Fruit fly (Drosophila melanogaster) whole organism, embryonic: Measurements from ENCODE around the gene Top3beta.
A peak's percentile ranks its signal among the peaks of the same experiment; 100 is the strongest.

Source experiments
- Awh ChIP-seq: fragments of 200-800 bp; sonication (Bioruptor generic); IDR thresholded peaks from 2 replicates; pipeline ENCODE4, ENCODE4 v1.3.6; 2022; ENCODE audit warnings: missing biosample characterization, missing genetic modification characterization
- CG11696 ChIP-seq: fragments of 200-800 bp; sonication (Bioruptor generic); IDR thresholded peaks from 2 replicates; pipeline ENCODE4 v1.3.6; 2022; ENCODE audit warnings: missing biosample characterization, missing genetic modification characterization
- CG13296 ChIP-seq: fragments of 200-800 bp; sonication (Bioruptor generic); optimal IDR thresholded peaks from 3 replicates; lab custom pipeline; 2018; ENCODE audit warnings: missing biosample characterization, mild to moderate bottlenecking, missing genetic modification characterization
- CG14014 ChIP-seq: fragments of 200-800 bp; sonication (Bioruptor generic); IDR thresholded peaks from 2 replicates; pipeline ENCODE4 v1.3.6; 2022; ENCODE audit warnings: missing biosample characterization, missing genetic modification characterization
- CG14441 ChIP-seq: fragments of 200-800 bp; sonication (Bioruptor generic); IDR thresholded peaks from 2 replicates; pipeline ENCODE4 v1.3.6; 2022; ENCODE audit warnings: missing biosample characterization, missing genetic modification characterization
- CG15514 ChIP-seq: fragments of 200-800 bp; sonication (Bioruptor generic); optimal IDR thresholded peaks from 3 replicates; lab custom pipeline; 2017; ENCODE audit warnings: missing biosample characterization, missing genetic modification characterization, mild to moderate bottlenecking, moderate library complexity, missing genetic modification reagents
- CG2875 ChIP-seq: fragments of 200-800 bp; sonication (Bioruptor generic); optimal IDR thresholded peaks from 2 replicates; lab custom pipeline; 2017; ENCODE audit warnings: missing biosample characterization, mild to moderate bottlenecking, missing genetic modification characterization, missing genetic modification reagents
- CG32532 ChIP-seq: fragments of 200-800 bp; sonication (Bioruptor generic); IDR thresholded peaks from 2 replicates; pipeline ENCODE4 v1.3.6; 2022; ENCODE audit warnings: missing biosample characterization, missing genetic modification characterization
- CG42726 ChIP-seq: fragments of 200-800 bp; sonication (Bioruptor generic); IDR thresholded peaks from 2 replicates; pipeline ENCODE4 v1.3.6; 2022; ENCODE audit warnings: missing biosample characterization, missing genetic modification characterization; ENCODE audit not compliant: partially characterized antibody
- CG4820 ChIP-seq: fragments of 200-800 bp; sonication (Bioruptor generic); optimal IDR thresholded peaks from 3 replicates; lab custom pipeline; 2016; ENCODE audit warnings: missing biosample characterization, missing genetic modification characterization
- CG6175 ChIP-seq: fragments of 200-800 bp; sonication (Bioruptor generic); IDR thresholded peaks from 3 replicates; pipeline ENCODE4 v1.3.6; 2022; ENCODE audit warnings: missing biosample characterization, missing genetic modification characterization
- CG6254 ChIP-seq: fragments of 200-800 bp; sonication (Bioruptor generic); optimal IDR thresholded peaks from 3 replicates; lab custom pipeline; 2017; ENCODE audit warnings: mild to moderate bottlenecking, missing biosample characterization, missing genetic modification reagents, missing genetic modification characterization
- CG7928 ChIP-seq: fragments of 200-800 bp; sonication (Bioruptor generic); optimal IDR thresholded peaks from 2 replicates; lab custom pipeline; 2017; ENCODE audit warnings: missing biosample characterization, mild to moderate bottlenecking, missing genetic modification characterization
- CG8290 ChIP-seq, 3 experiments: fragments of 200-800 bp; sonication (Bioruptor generic); optimal IDR thresholded peaks; 2 replicates each; lab custom pipeline; 2016 to 2019; ENCODE audit warnings: missing biosample characterization in 3 of 3, missing genetic modification characterization in 3 of 3, mild to moderate bottlenecking in 2 of 3, moderate library complexity in 1 of 3
- ERR ChIP-seq: fragments of 200-800 bp; sonication (Bioruptor generic); optimal IDR thresholded peaks from 2 replicates; lab custom pipeline; 2016; ENCODE audit warnings: missing biosample characterization, missing genetic modification characterization
- Gsc ChIP-seq: fragments of 200-800 bp; sonication (Bioruptor generic); IDR thresholded peaks from 2 replicates; pipeline ENCODE4 v1.3.6; 2022; ENCODE audit warnings: missing biosample characterization, missing genetic modification characterization
- HLH3B ChIP-seq: fragments of 200-800 bp; sonication (Bioruptor generic); IDR thresholded peaks from 2 replicates; pipeline ENCODE4 v1.3.6; 2022; ENCODE audit warnings: missing biosample characterization, missing genetic modification characterization
- Jarid2 ChIP-seq: fragments of 200-800 bp; sonication (Bioruptor generic); optimal IDR thresholded peaks from 3 replicates; lab custom pipeline; 2017; ENCODE audit warnings: mild to moderate bottlenecking, missing biosample characterization, missing genetic modification reagents, missing genetic modification characterization
- Lhr ChIP-seq: fragments of 200-800 bp; sonication (Bioruptor generic); optimal IDR thresholded peaks from 3 replicates; lab custom pipeline; 2017; ENCODE audit warnings: mild to moderate bottlenecking, missing biosample characterization, missing genetic modification reagents, missing genetic modification characterization
- Mes4 ChIP-seq: fragments of 200-800 bp; sonication (Bioruptor generic); optimal IDR thresholded peaks from 2 replicates; lab custom pipeline; 2016; ENCODE audit warnings: missing biosample characterization, missing genetic modification characterization
- NK7.1 ChIP-seq: fragments of 200-800 bp; sonication (Bioruptor generic); optimal IDR thresholded peaks from 3 replicates; lab custom pipeline; 2016; ENCODE audit warnings: missing biosample characterization, missing genetic modification characterization
- Sox102F ChIP-seq: fragments of 200-800 bp; sonication (Bioruptor generic); optimal IDR thresholded peaks from 2 replicates; lab custom pipeline; 2018; ENCODE audit warnings: missing biosample characterization, mild to moderate bottlenecking, missing genetic modification characterization, moderate library complexity
- Sry-δ ChIP-seq: fragments of 200-800 bp; sonication (Bioruptor generic); optimal IDR thresholded peaks from 2 replicates; lab custom pipeline; 2016; ENCODE audit warnings: missing biosample characterization, missing genetic modification characterization
- Taf1 ChIP-seq: fragments of 200-800 bp; sonication (Bioruptor generic); IDR thresholded peaks from 2 replicates; pipeline ENCODE4 v1.3.6; 2022; ENCODE audit warnings: missing biosample characterization, missing genetic modification characterization
- Vsx1 ChIP-seq: fragments of 200-800 bp; sonication (Bioruptor generic); optimal IDR thresholded peaks from 2 replicates; lab custom pipeline; 2017; ENCODE audit warnings: missing biosample characterization, mild to moderate bottlenecking, missing genetic modification characterization, missing genetic modification reagents
- amos ChIP-seq: fragments of 200-800 bp; sonication (Bioruptor generic); IDR thresholded peaks from 2 replicates; pipeline ENCODE4 v1.3.6; 2022; ENCODE audit warnings: missing biosample characterization, missing genetic modification characterization; ENCODE audit not compliant: partially characterized antibody
- cg ChIP-seq: fragments of 200-800 bp; sonication (Bioruptor generic); optimal IDR thresholded peaks from 3 replicates; lab custom pipeline; 2019; ENCODE audit warnings: missing biosample characterization, mild to moderate bottlenecking, missing genetic modification characterization, moderate library complexity
- corto ChIP-seq: fragments of 200-800 bp; sonication (Bioruptor generic); optimal IDR thresholded peaks from 2 replicates; lab custom pipeline; 2016; ENCODE audit warnings: missing biosample characterization, mild to moderate bottlenecking, missing genetic modification characterization, moderate library complexity
- crc ChIP-seq: fragments of 200-800 bp; sonication (Bioruptor generic); optimal IDR thresholded peaks from 2 replicates; lab custom pipeline; 2016; ENCODE audit warnings: missing biosample characterization, missing genetic modification characterization
- exex ChIP-seq: fragments of 200-800 bp; sonication (Bioruptor generic); optimal IDR thresholded peaks from 4 replicates; lab custom pipeline; 2018; ENCODE audit warnings: missing biosample characterization, mild to moderate bottlenecking, missing genetic modification characterization, moderate library complexity
- gsb ChIP-seq: fragments of 200-800 bp; sonication (Bioruptor generic); IDR thresholded peaks from 2 replicates; pipeline ENCODE4 v1.3.6; 2022; ENCODE audit warnings: missing biosample characterization, missing genetic modification characterization
- kah ChIP-seq: fragments of 200-800 bp; sonication (Bioruptor generic); optimal IDR thresholded peaks from 2 replicates; lab custom pipeline; 2018; ENCODE audit warnings: missing biosample characterization, mild to moderate bottlenecking, missing genetic modification characterization
- lov ChIP-seq, 2 experiments: fragments of 200-800 bp in 1 of 2; fragments of >200 bp in 1 of 2; sonication (Bioruptor generic) in 1 of 2; IDR thresholded peaks in 1 of 2; optimal IDR thresholded peaks in 1 of 2; 2 replicates in 1 of 2; 3 replicates in 1 of 2; pipeline versions ENCODE4 v1.3.6 to Lab custom; 2017 to 2022; ENCODE audit warnings: missing biosample characterization in 1 of 2, missing genetic modification characterization in 1 of 2
- otp ChIP-seq: fragments of 200-800 bp; sonication (Bioruptor generic); IDR thresholded peaks from 3 replicates; pipeline ENCODE4, ENCODE4 v1.3.6; 2022; ENCODE audit warnings: missing biosample characterization, missing genetic modification characterization
- pb ChIP-seq: fragments of 200-800 bp; sonication (Bioruptor generic); optimal IDR thresholded peaks from 3 replicates; lab custom pipeline; 2016; ENCODE audit warnings: missing biosample characterization, missing genetic modification characterization
- prd ChIP-seq, 3 experiments: fragments of >200 bp in 2 of 3; fragments of 200-800 bp in 1 of 3; sonication (Bioruptor generic) in 1 of 3; optimal IDR thresholded peaks in 2 of 3; IDR thresholded peaks in 1 of 3; 2 replicates in 2 of 3; 3 replicates in 1 of 3; pipeline versions ENCODE4 v1.3.6 to Lab custom; 2017 to 2022; ENCODE audit warnings: missing biosample characterization in 1 of 3, missing genetic modification characterization in 1 of 3
- toy ChIP-seq: fragments of 200-800 bp; sonication (Bioruptor generic); IDR thresholded peaks from 2 replicates; pipeline ENCODE4 v1.3.6; 2022; ENCODE audit warnings: missing biosample characterization, missing genetic modification characterization
- trem ChIP-seq: fragments of 200-800 bp; optimal IDR thresholded peaks from 3 replicates; lab custom pipeline; 2019; ENCODE audit warnings: missing biosample characterization, mild to moderate bottlenecking, missing genetic modification characterization, moderate library complexity
- trh ChIP-seq: fragments of 200-800 bp; sonication (Bioruptor generic); optimal IDR thresholded peaks from 2 replicates; lab custom pipeline; 2016; ENCODE audit warnings: missing biosample characterization, missing genetic modification characterization

Top3beta gene

DNA sequence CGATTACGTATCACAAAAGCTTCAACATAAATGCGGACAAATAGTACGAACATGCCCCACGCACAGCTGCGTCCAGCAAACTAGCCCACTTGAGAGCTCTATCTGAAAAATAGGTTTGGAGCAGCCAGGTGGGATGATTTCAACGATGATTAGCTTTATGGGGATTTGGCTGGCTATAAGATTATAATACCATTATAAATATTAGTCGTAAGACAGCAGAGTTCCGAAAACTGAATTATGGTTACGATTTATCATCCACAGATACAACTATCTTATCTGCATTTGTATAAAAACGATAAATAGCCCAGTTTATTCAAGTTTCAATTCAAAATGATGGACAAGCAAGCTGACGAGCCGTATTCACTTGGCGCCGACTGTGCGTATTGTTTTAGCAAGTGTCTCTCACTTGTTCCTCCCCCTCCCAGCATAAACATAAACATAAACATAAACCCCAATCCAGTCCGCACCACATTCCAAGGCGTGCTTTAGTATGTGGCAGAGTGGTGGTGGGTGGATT lies 24.1 kb downstream of the Top3beta start (continued):
- TF ChIP-seq trh (no peak), kah (GFP tag; lab: Kevin White, UChicago) (peak; percentile 42), amos (no peak), Taf1 (GFP tag; lab: Robert Waterston, UW) (no peak), toy (GFP tag; lab: Robert Waterston, UW) (0 out of 2 replicates have a peak, but pooled peaks have one; percentile 6), Gsc (GFP tag; lab: Robert Waterston, UW) (no peak), corto (GFP tag; lab: Kevin White, UChicago) (no peak), cg (GFP tag; lab: Kevin White, UChicago) (no peak), lov (optimal IDR thresholded peaks at IDR 0.05; lab: Kevin White, UChicago) (no peak), lov (GFP tag; IDR thresholded peaks at IDR 0.05; lab: Robert Waterston, UW) (no peak), Sox102F (GFP tag; lab: Kevin White, UChicago) (peak; percentile 76), CG13296 (peak; percentile 87), HLH3B (GFP tag; lab: Robert Waterston, UW) (peak; percentile 55), trem (peak; percentile 22), gsb (GFP tag; lab: Robert Waterston, UW) (peak; percentile 65), CG32532 (peak; percentile 71), Jarid2 (peak; percentile 68), CG14014 (GFP tag; lab: Robert Waterston, UW) (peak; percentile 62), Awh (GFP tag; lab: Robert Waterston, UW) (0 out of 2 replicates have a peak, but pooled peaks have one; percentile 9), CG11696 (GFP tag; lab: Robert Waterston, UW) (peak; percentile 86), CG4820 (GFP tag; lab: Kevin White, UChicago) (peak; percentile 60), Lhr (GFP tag; lab: Kevin White, UChicago) (peak; percentile 3), CG14441 (GFP tag; lab: Robert Waterston, UW) (peak; percentile 63), CG42726 (GFP tag; lab: Robert Waterston, UW) (no peak), otp (GFP tag; lab: Robert Waterston, UW) (no peak), CG6254 (peak; percentile 62), Sry-δ (GFP tag; lab: Kevin White, UChicago) (no peak), pb (GFP tag; lab: Kevin White, UChicago) (peak; percentile 40), Mes4 (GFP tag; lab: Kevin White, UChicago) (no peak), NK7.1 (GFP tag; lab: Kevin White, UChicago) (no peak), CG8290 (GFP tag; optimal IDR thresholded peaks at IDR 0.05; lab: Kevin White, UChicago) (no peak), CG8290 (tag; optimal IDR thresholded peaks at IDR 0.05; lab: Kevin White, UChicago) (peak in 1 of 2 experiments; percentile 64), crc (GFP tag; lab: Kevin White, UChicago) (peak; percentile 43), CG2875 (peak; percentile 37), prd (optimal IDR thresholded peaks at IDR 0.05; lab: Kevin White, UChicago) (no peak), prd (GFP tag; IDR thresholded peaks at IDR 0.05; lab: Robert Waterston, UW) (peak; percentile 71), CG7928 (peak; percentile 40), CG15514 (GFP tag; lab: Kevin White, UChicago) (peak; percentile 72), exex (tag; lab: Kevin White, UChicago) (peak; percentile 87), ERR (GFP tag; lab: Kevin White, UChicago) (no peak), CG6175 (GFP tag; lab: Robert Waterston, UW) (peak; percentile 45; the same call in 1 of the 3 replicates), Vsx1 (GFP tag; lab: Kevin White, UChicago) (peak; percentile 66)
